Worm (Caenorhabditis elegans): ENCODE results near the gene srx-29.

- TF ChIP-seq ama-1 (optimal IDR thresholded peaks at IDR 0.05) (no peak), unc-86 (tag; optimal IDR thresholded peaks at IDR 0.05) (no peak), tbx-7 (tag; optimal IDR thresholded peaks at IDR 0.05) (no peak), dmd-4 (tag; optimal IDR thresholded peaks at IDR 0.05; ENCODE audit: borderline replicate concordance) (no peak), mec-3 (tag; optimal IDR thresholded peaks at IDR 0.05; ENCODE audit: borderline replicate concordance) (no peak), ceh-24 (tag; optimal IDR thresholded peaks at IDR 0.05) (no peak), nhr-11 (tag; optimal IDR thresholded peaks at IDR 0.05) (no peak), ceh-45 (GFP tag; IDR thresholded peaks at IDR 0.05) (no peak), fkh-10 (GFP tag; optimal IDR thresholded peaks at IDR 0.05) (no peak), ceh-18 (tag; optimal IDR thresholded peaks at IDR 0.05) (no peak), T23F11.4 (GFP tag; optimal IDR thresholded peaks at IDR 0.05) (no peak), ceh-31 (tag; optimal IDR thresholded peaks at IDR 0.05) (no peak), elt-2 (tag; optimal IDR thresholded peaks at IDR 0.05) (no peak), hlh-13 (GFP tag; optimal IDR thresholded peaks at IDR 0.05) (no peak)
These were observed 35.6 kb upstream of the srx-29 start, which contains the start of gene T23D5.3 for ce11 chrV:15733568-15733967.
